Fruit fly (Drosophila melanogaster) whole organism, embryonic: ENCODE results near the gene mthl1.
A peak's percentile ranks its signal among the peaks of the same experiment; 100 is the strongest.

ENCODE experiments used
- Asciz ChIP-seq: fragments of 200-800 bp; sonication (Bioruptor generic); optimal IDR thresholded peaks from 2 replicates; lab custom pipeline; 2017; ENCODE audit warnings: missing biosample characterization, mild to moderate bottlenecking, missing genetic modification characterization, missing genetic modification reagents
- Bgb ChIP-seq: fragments of 200-800 bp; sonication (Bioruptor generic); IDR thresholded peaks from 2 replicates; pipeline ENCODE4 v1.3.6; 2022; ENCODE audit warnings: missing biosample characterization, missing genetic modification characterization; ENCODE audit not compliant: partially characterized antibody
- C15 ChIP-seq: fragments of 200-800 bp; sonication (Bioruptor generic); IDR thresholded peaks from 3 replicates; pipeline ENCODE4 v1.3.6; 2022; ENCODE audit warnings: missing biosample characterization, missing genetic modification characterization
- CG10274 ChIP-seq: fragments of 200-800 bp; sonication (Bioruptor generic); optimal IDR thresholded peaks from 3 replicates; lab custom pipeline; 2017; ENCODE audit warnings: missing biosample characterization, mild to moderate bottlenecking, missing genetic modification characterization
- CG11456 ChIP-seq: fragments of 200-800 bp; sonication (Bioruptor generic); IDR thresholded peaks from 3 replicates; pipeline ENCODE4 v1.3.6; 2022; ENCODE audit warnings: missing biosample characterization, missing genetic modification characterization
- CG11723 ChIP-seq: fragments of 200-800 bp; sonication (Bioruptor generic); optimal IDR thresholded peaks from 2 replicates; lab custom pipeline; 2017; ENCODE audit warnings: missing biosample characterization, mild to moderate bottlenecking, missing genetic modification characterization
- CG12659 ChIP-seq: fragments of 200-800 bp; sonication (Bioruptor generic); optimal IDR thresholded peaks from 3 replicates; lab custom pipeline; 2017; ENCODE audit warnings: mild to moderate bottlenecking, missing biosample characterization, missing genetic modification reagents, missing genetic modification characterization
- CG17328 ChIP-seq: fragments of 200-800 bp; sonication (Bioruptor generic); IDR thresholded peaks from 2 replicates; pipeline ENCODE4 v1.3.6; 2022; ENCODE audit warnings: missing biosample characterization, missing genetic modification characterization
- CG17829 ChIP-seq: fragments of 200-800 bp; optimal IDR thresholded peaks from 2 replicates; lab custom pipeline; 2019; ENCODE audit warnings: missing biosample characterization, mild to moderate bottlenecking, missing genetic modification characterization, moderate library complexity
- CG1832 ChIP-seq: fragments of 200-800 bp; sonication (Bioruptor generic); optimal IDR thresholded peaks from 2 replicates; lab custom pipeline; 2017; ENCODE audit warnings: missing biosample characterization, mild to moderate bottlenecking, missing genetic modification characterization, inconsistent platforms
- CG18476 ChIP-seq: fragments of 200-800 bp; sonication (Bioruptor generic); optimal IDR thresholded peaks from 2 replicates; lab custom pipeline; 2016; ENCODE audit warnings: missing biosample characterization, mild to moderate bottlenecking, missing genetic modification characterization
- CG2120 ChIP-seq: fragments of 200-800 bp; sonication (Bioruptor generic); optimal IDR thresholded peaks from 3 replicates; lab custom pipeline; 2016; ENCODE audit warnings: missing biosample characterization, missing genetic modification characterization
- CG2889 ChIP-seq: fragments of 200-800 bp; sonication (Bioruptor generic); IDR thresholded peaks from 3 replicates; pipeline ENCODE4 v1.3.6; 2022; ENCODE audit warnings: missing biosample characterization, missing genetic modification characterization
- CG30403 ChIP-seq: fragments of 200-800 bp; sonication (Bioruptor generic); optimal IDR thresholded peaks from 3 replicates; lab custom pipeline; 2016; ENCODE audit warnings: missing biosample characterization, missing genetic modification characterization
- CG32767 ChIP-seq: fragments of 200-800 bp; sonication (Bioruptor generic); IDR thresholded peaks from 2 replicates; pipeline ENCODE4 v1.3.6; 2022; ENCODE audit warnings: missing biosample characterization, missing genetic modification characterization
- CG34224 ChIP-seq: fragments of 200-800 bp; sonication (Bioruptor generic); IDR thresholded peaks from 3 replicates; pipeline ENCODE4 v1.3.6; 2022; ENCODE audit warnings: missing biosample characterization, missing genetic modification characterization; ENCODE audit not compliant: partially characterized antibody
- CG6765 ChIP-seq: fragments of 200-800 bp; sonication (Bioruptor generic); optimal IDR thresholded peaks from 3 replicates; lab custom pipeline; 2017; ENCODE audit warnings: missing biosample characterization, mild to moderate bottlenecking, missing genetic modification characterization
- CG7357 ChIP-seq: fragments of 200-800 bp; sonication (Bioruptor generic); IDR thresholded peaks from 3 replicates; pipeline ENCODE4 v1.3.6; 2022; ENCODE audit warnings: missing biosample characterization, missing genetic modification characterization
- CG7839 ChIP-seq: fragments of 200-800 bp; sonication (Bioruptor generic); optimal IDR thresholded peaks from 3 replicates; lab custom pipeline; 2018; ENCODE audit warnings: missing biosample characterization, mild to moderate bottlenecking, missing genetic modification characterization, moderate library complexity
- CG8388 ChIP-seq: fragments of 200-800 bp; sonication (Bioruptor generic); optimal IDR thresholded peaks from 2 replicates; lab custom pipeline; 2019; ENCODE audit warnings: missing biosample characterization, mild to moderate bottlenecking, missing genetic modification characterization, moderate library complexity
- CG9609 ChIP-seq: fragments of 200-800 bp; sonication (Bioruptor generic); optimal IDR thresholded peaks from 3 replicates; lab custom pipeline; 2016; ENCODE audit warnings: missing biosample characterization, missing genetic modification characterization
- CG9727 ChIP-seq: fragments of 200-800 bp; sonication (Bioruptor generic); optimal IDR thresholded peaks from 3 replicates; lab custom pipeline; 2017; ENCODE audit warnings: missing biosample characterization, mild to moderate bottlenecking, missing genetic modification characterization
- CG9817 ChIP-seq: fragments of 200-800 bp; sonication (Bioruptor generic); optimal IDR thresholded peaks from 2 replicates; lab custom pipeline; 2018; ENCODE audit warnings: missing biosample characterization, mild to moderate bottlenecking, missing genetic modification characterization, moderate library complexity
- Dref ChIP-seq: fragments of 200-800 bp; sonication (Bioruptor generic); IDR thresholded peaks from 2 replicates; pipeline ENCODE4 v1.3.6; 2022; ENCODE audit warnings: missing biosample characterization, missing genetic modification characterization
- Drgx ChIP-seq: fragments of 200-800 bp; sonication (Bioruptor generic); IDR thresholded peaks from 2 replicates; pipeline ENCODE4 v1.3.6; 2022; ENCODE audit warnings: missing biosample characterization, missing genetic modification characterization
- Eip74EF ChIP-seq, 2 experiments: fragments of 200-800 bp in 1 of 2; fragments of >200 bp in 1 of 2; sonication (Bioruptor generic) in 1 of 2; optimal IDR thresholded peaks; 2 replicates each; lab custom pipeline; 2017 to 2019; ENCODE audit warnings: missing biosample characterization in 2 of 2, missing genetic modification characterization in 2 of 2, mild to moderate bottlenecking in 1 of 2, moderate library complexity in 1 of 2
- Ets65A ChIP-seq: fragments of 200-800 bp; sonication (Bioruptor generic); peaks from one replicate; lab custom pipeline; 2016; ENCODE audit warnings: missing biosample characterization, missing genetic modification characterization
- Fer1 ChIP-seq: fragments of 200-800 bp; sonication (Bioruptor generic); optimal IDR thresholded peaks from 2 replicates; lab custom pipeline; 2017; ENCODE audit warnings: missing biosample characterization, mild to moderate bottlenecking, missing genetic modification characterization
- HLHmδ ChIP-seq: fragments of 200-800 bp; sonication (Bioruptor generic); optimal IDR thresholded peaks from 2 replicates; lab custom pipeline; 2018; ENCODE audit warnings: missing biosample characterization, mild to moderate bottlenecking, missing genetic modification characterization, moderate library complexity
- HmgZ ChIP-seq: fragments of 200-800 bp; sonication (Bioruptor generic); optimal IDR thresholded peaks from 2 replicates; lab custom pipeline; 2018; ENCODE audit warnings: missing biosample characterization, mild to moderate bottlenecking, missing genetic modification characterization
- Mes4 ChIP-seq: fragments of 200-800 bp; sonication (Bioruptor generic); optimal IDR thresholded peaks from 2 replicates; lab custom pipeline; 2016; ENCODE audit warnings: missing biosample characterization, missing genetic modification characterization
- Neu2 ChIP-seq: fragments of 200-800 bp; sonication (Bioruptor generic); optimal IDR thresholded peaks from 3 replicates; lab custom pipeline; 2016; ENCODE audit warnings: missing biosample characterization, missing genetic modification characterization, borderline replicate concordance
- PHDP ChIP-seq: fragments of 200-800 bp; sonication (Bioruptor generic); optimal IDR thresholded peaks from 3 replicates; lab custom pipeline; 2018; ENCODE audit warnings: missing biosample characterization, mild to moderate bottlenecking, missing genetic modification characterization, moderate library complexity
- Sox100B ChIP-seq: fragments of 200-800 bp; sonication (Bioruptor generic); optimal IDR thresholded peaks from 3 replicates; lab custom pipeline; 2018; ENCODE audit warnings: missing biosample characterization, mild to moderate bottlenecking, missing genetic modification characterization
- Ssrp ChIP-seq: fragments of 200-800 bp; sonication (Bioruptor generic); optimal IDR thresholded peaks from 2 replicates; lab custom pipeline; 2018; ENCODE audit warnings: missing biosample characterization, mild to moderate bottlenecking, missing genetic modification characterization, moderate library complexity
- cwo ChIP-seq: fragments of 200-800 bp; sonication (Bioruptor generic); optimal IDR thresholded peaks from 3 replicates; lab custom pipeline; 2017; ENCODE audit warnings: missing biosample characterization, missing genetic modification characterization, mild to moderate bottlenecking, moderate library complexity, missing genetic modification reagents
- disco-r ChIP-seq: fragments of 200-800 bp; sonication (Bioruptor generic); optimal IDR thresholded peaks from 2 replicates; lab custom pipeline; 2016; ENCODE audit warnings: missing biosample characterization, missing genetic modification characterization
- dm ChIP-seq: fragments of 200-800 bp; sonication (Bioruptor generic); optimal IDR thresholded peaks from 3 replicates; lab custom pipeline; 2016; ENCODE audit warnings: missing biosample characterization, missing genetic modification characterization
- dmrt99B ChIP-seq: fragments of 200-800 bp; sonication (Bioruptor generic); optimal IDR thresholded peaks from 2 replicates; lab custom pipeline; 2018; ENCODE audit warnings: missing biosample characterization, mild to moderate bottlenecking, missing genetic modification characterization, moderate library complexity
- esg ChIP-seq: fragments of 200-800 bp; sonication (Bioruptor generic); conservative IDR thresholded peaks from 2 replicates; pipeline ENCODE4 v1.3.6; 2022; ENCODE audit warnings: missing biosample characterization, missing genetic modification characterization
- gfzf ChIP-seq: fragments of 200-800 bp; sonication (Bioruptor generic); optimal IDR thresholded peaks from 2 replicates; lab custom pipeline; 2016; ENCODE audit warnings: missing biosample characterization, mild to moderate bottlenecking, missing genetic modification characterization, moderate library complexity
- grau ChIP-seq: fragments of 200-800 bp; optimal IDR thresholded peaks from 3 replicates; lab custom pipeline; 2019; ENCODE audit warnings: missing biosample characterization, mild to moderate bottlenecking, missing genetic modification characterization, moderate library complexity
- ham ChIP-seq: fragments of 200-800 bp; sonication (Bioruptor generic); IDR thresholded peaks from 2 replicates; pipeline ENCODE4 v1.3.6; 2022; ENCODE audit warnings: missing biosample characterization, missing genetic modification characterization
- jing ChIP-seq: fragments of 200-800 bp; sonication (Bioruptor generic); optimal IDR thresholded peaks from 2 replicates; lab custom pipeline; 2018; ENCODE audit warnings: missing biosample characterization, mild to moderate bottlenecking, missing genetic modification characterization
- lbe ChIP-seq: fragments of 200-800 bp; sonication (Bioruptor generic); optimal IDR thresholded peaks from 2 replicates; lab custom pipeline; 2016; ENCODE audit warnings: missing biosample characterization, mild to moderate bottlenecking, missing genetic modification characterization
- pan ChIP-seq, 4 experiments: fragments of >200 bp in 3 of 4; fragments of 200-800 bp in 1 of 4; sonication (Bioruptor generic) in 1 of 4; optimal IDR thresholded peaks in 3 of 4; IDR thresholded peaks in 1 of 4; 2 replicates each; pipeline versions ENCODE4 v1.3.6 to Lab custom; 2017 to 2022; ENCODE audit warnings: missing biosample characterization in 2 of 4, missing genetic modification characterization in 2 of 4, mixed read lengths in 1 of 4
- pho ChIP-seq: fragments of 200-800 bp; sonication (Bioruptor generic); optimal IDR thresholded peaks from 2 replicates; lab custom pipeline; 2016; ENCODE audit warnings: missing biosample characterization, missing genetic modification characterization
- sug ChIP-seq: fragments of 200-800 bp; optimal IDR thresholded peaks from 2 replicates; lab custom pipeline; 2019; ENCODE audit warnings: missing biosample characterization, mild to moderate bottlenecking, missing genetic modification characterization, moderate library complexity
- ttk ChIP-seq: fragments of 200-800 bp; sonication (Bioruptor generic); IDR thresholded peaks from 2 replicates; pipeline ENCODE4 v2.1.2; 2022; ENCODE audit warnings: missing biosample characterization, missing genetic modification characterization
- usp ChIP-seq: fragments of >200 bp; optimal IDR thresholded peaks from 2 replicates; lab custom pipeline; 2017; ENCODE audit warnings: missing biosample characterization, missing genetic modification characterization

Gene mthl1

dm6 chrX:16692325-16692724, 51.6 kb downstream of the mthl1 start:
- TF ChIP-seq CG10274 (GFP tag; lab: Kevin White, UChicago) (no peak), ham (no peak), CG2120 (GFP tag; lab: Kevin White, UChicago) (peak; percentile 37), CG18476 (no peak), CG12659 (GFP tag; lab: Kevin White, UChicago) (peak; percentile 10), CG17829 (tag; lab: Kevin White, UChicago) (no peak), gfzf (GFP tag; lab: Kevin White, UChicago) (no peak), CG7357 (GFP tag; lab: Robert Waterston, UW) (no peak), Drgx (GFP tag; lab: Robert Waterston, UW) (no peak), Asciz (GFP tag; lab: Kevin White, UChicago) (no peak), esg (no peak), Eip74EF (GFP tag; optimal IDR thresholded peaks at IDR 0.05; lab: Kevin White, UChicago) (peak in 1 of 2 experiments; percentile 25), Mes4 (GFP tag; lab: Kevin White, UChicago) (no peak), cwo (GFP tag; lab: Kevin White, UChicago) (peak; percentile 3), CG1832 (GFP tag; lab: Kevin White, UChicago) (no peak), grau (tag; lab: Kevin White, UChicago) (peak; percentile 55), Dref (GFP tag; lab: Robert Waterston, UW) (no peak), CG11456 (no peak), CG17328 (GFP tag; lab: Robert Waterston, UW) (no peak), CG8388 (GFP tag; lab: Kevin White, UChicago) (peak; percentile 13), Ssrp (tag; lab: Kevin White, UChicago) (peak; percentile 17), PHDP (tag; lab: Kevin White, UChicago) (peak; percentile 12), HLHmδ (no peak), CG6765 (GFP tag; lab: Kevin White, UChicago) (no peak), Bgb (GFP tag; lab: Robert Waterston, UW) (no peak), dmrt99B (tag; lab: Kevin White, UChicago) (peak; percentile 49), CG11723 (GFP tag; lab: Kevin White, UChicago) (no peak), CG9609 (GFP tag; lab: Kevin White, UChicago) (no peak), Ets65A (peak; percentile 52), CG2889 (GFP tag; lab: Robert Waterston, UW) (no peak), Sox100B (no peak), lbe (GFP tag; lab: Kevin White, UChicago) (no peak), CG7839 (tag; lab: Kevin White, UChicago) (peak; percentile 51), disco-r (GFP tag; lab: Kevin White, UChicago) (no peak), CG34224 (no peak), pan (optimal IDR thresholded peaks at IDR 0.05; lab: Kevin White, UChicago) (no peak), pan (GFP tag; optimal IDR thresholded peaks at IDR 0.05 in 1 of 2, IDR thresholded peaks at IDR 0.05 in 1 of 2) (no peak), CG9817 (tag; lab: Kevin White, UChicago) (peak; percentile 35), HmgZ (tag; lab: Kevin White, UChicago) (peak; percentile 3), jing (GFP tag; lab: Kevin White, UChicago) (no peak), sug (tag; lab: Kevin White, UChicago) (peak; percentile 23), usp (GFP tag; lab: Kevin White, UChicago) (no peak), CG30403 (peak; percentile 16), Fer1 (no peak), Neu2 (GFP tag; lab: Kevin White, UChicago) (no peak), pho (GFP tag; lab: Kevin White, UChicago) (no peak), C15 (GFP tag; lab: Robert Waterston, UW) (no peak), ttk (GFP tag; lab: Robert Waterston, UW) (no peak), CG9727 (GFP tag; lab: Kevin White, UChicago) (peak; percentile 20), dm (GFP tag; lab: Kevin White, UChicago) (no peak), CG32767 (GFP tag; lab: Robert Waterston, UW) (no peak)
